Worm (Caenorhabditis elegans) whole organism, L2 larva: Measurements from ENCODE around the gene C38D4.7.
A peak's percentile ranks its signal among the peaks of the same experiment; 100 is the strongest.

Experiments used
- C34F6.9 ChIP-seq: fragments of 150-350 bp; optimal IDR thresholded peaks from 2 replicates; lab custom pipeline; 2014; ENCODE audit warnings: missing biosample characterization, missing genetic modification characterization
- F13H6.1 ChIP-seq: sonication (generic microtip); optimal IDR thresholded peaks from 2 replicates; lab custom pipeline; 2016; ENCODE audit warnings: missing genetic modification characterization, missing compliant biosample characterization
- R02D3.7 ChIP-seq: fragments of 150-350 bp; optimal IDR thresholded peaks from 2 replicates; lab custom pipeline; 2014; ENCODE audit warnings: missing biosample characterization, missing genetic modification characterization
- Y55F3AM.14 ChIP-seq: fragments of 200-800 bp; sonication (Bioruptor generic); optimal IDR thresholded peaks from 2 replicates; lab custom pipeline; 2018; ENCODE audit warnings: mild to moderate bottlenecking, missing genetic modification characterization, missing compliant biosample characterization
- ZK546.5 ChIP-seq: sonication (generic microtip); optimal IDR thresholded peaks from 2 replicates; lab custom pipeline; 2017; ENCODE audit warnings: missing biosample characterization, missing genetic modification characterization
- alr-1 ChIP-seq: fragments of 150-350 bp; optimal IDR thresholded peaks from 2 replicates; lab custom pipeline; 2014; ENCODE audit warnings: missing biosample characterization, missing genetic modification characterization
- ama-1 ChIP-seq: fragments of 150-350 bp; optimal IDR thresholded peaks from 2 replicates; lab custom pipeline; 2018; ENCODE audit warnings: inconsistent platforms
- blmp-1 ChIP-seq: sonication (generic microtip); optimal IDR thresholded peaks from 2 replicates; lab custom pipeline; 2017; ENCODE audit warnings: missing genetic modification characterization, mild to moderate bottlenecking, missing compliant biosample characterization, antibody characterized with exemption, moderate library complexity; ENCODE audit not compliant: insufficient read depth
- ceh-82 ChIP-seq: fragments of 150-350 bp; optimal IDR thresholded peaks from 2 replicates; lab custom pipeline; 2014; ENCODE audit warnings: missing biosample characterization, missing genetic modification characterization
- crh-2 ChIP-seq: sonication (generic microtip); optimal IDR thresholded peaks from 2 replicates; lab custom pipeline; 2017; ENCODE audit warnings: missing biosample characterization, missing genetic modification characterization
- egl-27 ChIP-seq: sonication (generic microtip); optimal IDR thresholded peaks from 3 replicates; lab custom pipeline; 2017; ENCODE audit warnings: missing biosample characterization, missing genetic modification reagents, missing genetic modification characterization
- elt-1 ChIP-seq: fragments of 150-350 bp; optimal IDR thresholded peaks from 2 replicates; lab custom pipeline; 2014; ENCODE audit warnings: missing biosample characterization, missing genetic modification characterization
- elt-3 ChIP-seq: sonication (generic microtip); optimal IDR thresholded peaks from 2 replicates; lab custom pipeline; 2017; ENCODE audit warnings: missing biosample characterization, missing genetic modification characterization
- fos-1 ChIP-seq: fragments of 150-350 bp; optimal IDR thresholded peaks from 2 replicates; lab custom pipeline; 2014; ENCODE audit warnings: missing biosample characterization, missing genetic modification characterization
- gmeb-1 ChIP-seq: fragments of 150-350 bp; optimal IDR thresholded peaks from 2 replicates; lab custom pipeline; 2014; ENCODE audit warnings: missing biosample characterization, missing genetic modification characterization
- lin-11 ChIP-seq: fragments of 150-350 bp; sonication (generic microtip); optimal IDR thresholded peaks from 2 replicates; lab custom pipeline; 2014; ENCODE audit warnings: missing biosample characterization, missing genetic modification characterization, inconsistent platforms, mixed read lengths
- lin-13 ChIP-seq: fragments of 150-350 bp; optimal IDR thresholded peaks from 2 replicates; lab custom pipeline; 2014; ENCODE audit warnings: missing biosample characterization, missing genetic modification reagents, missing genetic modification characterization
- lin-39 ChIP-seq: fragments of 150-350 bp; optimal IDR thresholded peaks from 2 replicates; lab custom pipeline; 2014; ENCODE audit warnings: missing biosample characterization, missing genetic modification reagents, missing genetic modification characterization
- lsy-2 ChIP-seq, 2 experiments: fragments of 150-350 bp in 1 of 2; sonication (generic microtip) in 1 of 2; optimal IDR thresholded peaks; 2 replicates each; lab custom pipeline; 2014 to 2017; ENCODE audit warnings: missing biosample characterization in 2 of 2, missing genetic modification characterization in 2 of 2
- mab-5 ChIP-seq: fragments of 150-350 bp; optimal IDR thresholded peaks from 2 replicates; lab custom pipeline; 2014; ENCODE audit warnings: missing biosample characterization, missing genetic modification characterization
- nhr-11 ChIP-seq: fragments of 150-350 bp; optimal IDR thresholded peaks from 2 replicates; lab custom pipeline; 2014; ENCODE audit warnings: missing biosample characterization, missing genetic modification characterization
- nhr-12 ChIP-seq: fragments of 150-350 bp; optimal IDR thresholded peaks from 2 replicates; lab custom pipeline; 2014; ENCODE audit warnings: missing biosample characterization, missing genetic modification characterization
- nhr-129 ChIP-seq: fragments of 150-350 bp; optimal IDR thresholded peaks from 2 replicates; lab custom pipeline; 2014; ENCODE audit warnings: missing biosample characterization, missing genetic modification characterization
- nhr-21 ChIP-seq: fragments of 150-350 bp; optimal IDR thresholded peaks from 2 replicates; lab custom pipeline; 2014; ENCODE audit warnings: missing biosample characterization, missing genetic modification characterization
- nhr-23 ChIP-seq: fragments of 150-350 bp; optimal IDR thresholded peaks from 2 replicates; lab custom pipeline; 2014; ENCODE audit warnings: missing biosample characterization, missing genetic modification reagents, missing genetic modification characterization
- nhr-237 ChIP-seq: fragments of 150-350 bp; optimal IDR thresholded peaks from 2 replicates; lab custom pipeline; 2014; ENCODE audit warnings: missing biosample characterization, missing genetic modification characterization
- nhr-25 ChIP-seq: fragments of 150-350 bp; sonication (generic microtip); optimal IDR thresholded peaks from 3 replicates; lab custom pipeline; 2014; ENCODE audit warnings: missing biosample characterization, missing genetic modification characterization
- nhr-6 ChIP-seq: fragments of 150-350 bp; optimal IDR thresholded peaks from 2 replicates; lab custom pipeline; 2014; ENCODE audit warnings: missing biosample characterization, missing genetic modification characterization
- nhr-77 ChIP-seq: fragments of 150-350 bp; optimal IDR thresholded peaks from 2 replicates; lab custom pipeline; 2014; ENCODE audit warnings: missing biosample characterization, missing genetic modification characterization
- sem-4 ChIP-seq: fragments of 150-350 bp; optimal IDR thresholded peaks from 2 replicates; lab custom pipeline; 2014; ENCODE audit warnings: missing biosample characterization, missing genetic modification reagents, missing genetic modification characterization
- skn-1 ChIP-seq: sonication (generic microtip); optimal IDR thresholded peaks from 2 replicates; lab custom pipeline; 2017; ENCODE audit warnings: missing biosample characterization, missing genetic modification characterization
- sma-3 ChIP-seq: sonication (generic microtip); optimal IDR thresholded peaks from 2 replicates; lab custom pipeline; 2016; ENCODE audit warnings: missing genetic modification reagents, missing genetic modification characterization, missing compliant biosample characterization
- sma-9 ChIP-seq, 2 experiments: fragments of 150-350 bp in 1 of 2; sonication (generic microtip) in 1 of 2; optimal IDR thresholded peaks; 2 replicates each; lab custom pipeline; 2014 to 2016; ENCODE audit warnings: missing genetic modification characterization in 2 of 2, mild to moderate bottlenecking in 1 of 2, missing biosample characterization in 1 of 2, missing compliant biosample characterization in 1 of 2, missing genetic modification reagents in 1 of 2, moderate library complexity in 1 of 2
- snpc-4 ChIP-seq: fragments of 150-350 bp; optimal IDR thresholded peaks from 2 replicates; lab custom pipeline; 2014; ENCODE audit warnings: missing biosample characterization, missing genetic modification characterization
- unc-39 ChIP-seq: fragments of 150-350 bp; optimal IDR thresholded peaks from 2 replicates; lab custom pipeline; 2014; ENCODE audit warnings: missing biosample characterization, missing genetic modification characterization
- unc-55 ChIP-seq: fragments of 150-350 bp; sonication (generic microtip); optimal IDR thresholded peaks from 3 replicates; lab custom pipeline; 2014; ENCODE audit warnings: missing biosample characterization, missing genetic modification reagents, missing genetic modification characterization
- unc-62 ChIP-seq: fragments of 150-350 bp; optimal IDR thresholded peaks from 2 replicates; lab custom pipeline; 2014; ENCODE audit warnings: missing biosample characterization, missing genetic modification reagents, missing genetic modification characterization
- zag-1 ChIP-seq: fragments of 150-350 bp; optimal IDR thresholded peaks from 2 replicates; lab custom pipeline; 2014; ENCODE audit warnings: missing biosample characterization, missing genetic modification characterization
- ztf-11 ChIP-seq: sonication (generic microtip); optimal IDR thresholded peaks from 2 replicates; lab custom pipeline; 2017; ENCODE audit warnings: missing biosample characterization, missing genetic modification characterization

C38D4.7 gene

DNA sequence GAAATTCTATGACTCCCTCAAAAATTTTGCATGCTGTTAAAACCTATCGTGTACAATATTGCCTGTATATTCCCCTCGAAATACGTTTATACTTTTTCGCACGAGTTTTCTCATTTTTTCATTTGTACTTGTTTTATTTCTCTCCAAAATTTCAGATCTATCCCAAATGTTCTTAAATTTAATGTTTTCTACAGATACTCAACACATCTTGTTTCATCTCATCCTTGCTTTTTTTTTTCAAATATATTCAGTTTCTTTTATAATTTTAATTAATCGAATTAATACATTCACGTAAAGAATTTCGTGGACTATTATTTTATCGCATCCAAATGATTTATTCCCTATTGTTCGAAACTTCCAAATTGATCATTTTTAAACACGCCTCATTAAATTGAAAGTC, 43.8 kb upstream of the C38D4.7 start, which contains the start of gene C35D10.8:
Gene C35D10.8 (plus strand): TSS at position 301 of the 400 bp plus-strand sequence.
- TF ChIP-seq nhr-25 (tag; lab: Kevin White, UChicago) (no peak), lin-11 (tag; lab: Kevin White, UChicago) (no peak), C34F6.9 (tag; lab: Kevin White, UChicago) (no peak)

DNA sequence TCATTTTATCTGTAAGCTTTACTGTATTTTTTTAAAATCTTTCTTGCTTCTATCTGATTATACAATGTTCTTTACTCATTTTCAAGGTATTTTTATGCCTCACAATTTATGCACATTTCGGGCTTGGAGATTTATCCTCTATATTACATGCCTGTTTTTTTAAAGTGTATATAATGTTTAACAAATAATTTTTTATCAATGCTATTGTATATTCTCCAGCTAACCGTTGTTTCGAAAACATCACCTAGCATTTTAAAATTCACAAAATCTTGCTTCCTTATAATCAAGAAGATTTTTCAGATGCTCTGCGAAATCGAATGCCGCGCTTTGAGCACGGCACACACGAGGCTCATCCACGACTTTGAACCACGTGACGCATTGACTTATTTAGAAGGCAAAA, 40.9 kb upstream of the C38D4.7 start, which contains the start of gene ced-4:
Gene ced-4 (plus strand): TSS at position 301 of the 400 bp plus-strand sequence.
- TF ChIP-seq nhr-129 (tag; lab: Kevin White, UChicago) (no peak), nhr-6 (no peak), ceh-82 (tag; lab: Kevin White, UChicago) (no peak), fos-1 (tag; lab: Kevin White, UChicago) (no peak), nhr-23 (tag; lab: Kevin White, UChicago) (no peak), zag-1 (no peak), C34F6.9 (tag; lab: Kevin White, UChicago) (no peak), lin-11 (tag; lab: Kevin White, UChicago) (no peak)
- TF ChIP-seq, all 48 proteins: peak for 0

DNA sequence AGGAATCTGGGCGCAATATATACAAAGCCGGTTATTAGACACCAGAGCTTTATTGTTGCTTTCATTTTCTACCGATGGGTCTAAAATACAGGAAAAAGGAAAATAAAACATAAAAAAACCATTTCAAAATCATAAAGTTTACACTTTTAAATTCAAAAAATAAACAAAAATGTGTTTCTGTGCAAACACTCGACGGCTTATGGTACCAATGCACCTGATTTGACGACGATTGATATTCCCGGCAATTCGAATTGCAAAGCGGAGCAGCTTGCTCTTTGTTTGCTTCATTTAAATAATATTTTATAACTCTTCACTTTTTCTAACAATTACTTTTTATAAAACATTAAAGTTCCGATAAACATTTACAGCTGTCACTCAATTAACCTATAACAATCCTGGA, 39.0 kb upstream of the C38D4.7 start, which contains the start of gene F26A1.1:
Gene F26A1.1 (plus strand): TSS at position 369 of the 400 bp plus-strand sequence.
- no peak for TF ChIP-seq fos-1 (tag; lab: Kevin White, UChicago)
- TF ChIP-seq gmeb-1 = peak; percentile 6
- no peak for TF ChIP-seq blmp-1 (tag; lab: Kevin White, UChicago)
- no peak for TF ChIP-seq unc-62
- TF ChIP-seq nhr-77 (tag; lab: Kevin White, UChicago) = no peak
- peak in 1 of 2 experiments; percentile 38 for TF ChIP-seq lsy-2 (tag; optimal IDR thresholded peaks at IDR 0.05; lab: Kevin White, UChicago)
- TF ChIP-seq unc-55 = peak; percentile 54
- TF ChIP-seq nhr-237 (tag; lab: Kevin White, UChicago) = no peak
- TF ChIP-seq nhr-129 (tag; lab: Kevin White, UChicago) = peak; percentile 8
- no peak for TF ChIP-seq unc-39
- no peak for TF ChIP-seq Y55F3AM.14 (GFP tag; lab: Kevin White, UChicago)
- TF ChIP-seq nhr-21 = no peak
- TF ChIP-seq crh-2 (tag; lab: Kevin White, UChicago) = peak; percentile 5

- TF ChIP-seq unc-55 (no peak), C34F6.9 (tag; lab: Kevin White, UChicago) (no peak), blmp-1 (tag; lab: Kevin White, UChicago) (no peak), nhr-11 (tag; lab: Kevin White, UChicago) (no peak), ama-1 (lab: Kevin White, UChicago) (no peak), zag-1 (no peak), lin-39 (tag; lab: Kevin White, UChicago) (no peak), unc-62 (no peak), nhr-12 (tag; lab: Kevin White, UChicago) (no peak), lin-11 (tag; lab: Kevin White, UChicago) (no peak), F13H6.1 (tag; lab: Kevin White, UChicago) (no peak), ztf-11 (tag; lab: Kevin White, UChicago) (no peak), egl-27 (no peak), sma-3 (GFP tag; lab: Kevin White, UChicago) (no peak), nhr-129 (tag; lab: Kevin White, UChicago) (no peak), mab-5 (no peak), fos-1 (tag; lab: Kevin White, UChicago) (no peak)
Observed at ce11 chrIII:4849739-4850138, 38.6 kb upstream of the C38D4.7 start, which contains the start of gene nonu-1. nonu-1 (minus strand) TSS chrIII:4849907.

ce11 chrIII:4844327-4844726, 33.2 kb upstream of the C38D4.7 start, which contains the start of the genes clec-157 and fkh-5:
clec-157 (minus strand) TSS chrIII:4844427.
fkh-5 (plus strand) TSS chrIII:4844662.
- TF ChIP-seq nhr-25 (tag; lab: Kevin White, UChicago) (no peak), lin-13 (no peak), alr-1 (tag; lab: Kevin White, UChicago) (no peak), lsy-2 (tag; optimal IDR thresholded peaks at IDR 0.05; lab: Kevin White, UChicago) (no peak), sma-9 (GFP tag; optimal IDR thresholded peaks at IDR 0.05; lab: Kevin White, UChicago) (no peak), sma-9 (tag; optimal IDR thresholded peaks at IDR 0.05; lab: Kevin White, UChicago) (no peak), R02D3.7 (tag; lab: Kevin White, UChicago) (no peak), skn-1 (tag; lab: Kevin White, UChicago) (no peak), elt-3 (no peak), unc-55 (no peak), snpc-4 (tag; lab: Kevin White, UChicago) (no peak), sem-4 (no peak), unc-39 (no peak), ZK546.5 (tag; lab: Kevin White, UChicago) (no peak), elt-1 (tag; lab: Kevin White, UChicago) (no peak), nhr-23 (tag; lab: Kevin White, UChicago) (no peak)
